Worm (Caenorhabditis elegans): ENCODE results near the gene valv-1.

valv-1 gene

DNA sequence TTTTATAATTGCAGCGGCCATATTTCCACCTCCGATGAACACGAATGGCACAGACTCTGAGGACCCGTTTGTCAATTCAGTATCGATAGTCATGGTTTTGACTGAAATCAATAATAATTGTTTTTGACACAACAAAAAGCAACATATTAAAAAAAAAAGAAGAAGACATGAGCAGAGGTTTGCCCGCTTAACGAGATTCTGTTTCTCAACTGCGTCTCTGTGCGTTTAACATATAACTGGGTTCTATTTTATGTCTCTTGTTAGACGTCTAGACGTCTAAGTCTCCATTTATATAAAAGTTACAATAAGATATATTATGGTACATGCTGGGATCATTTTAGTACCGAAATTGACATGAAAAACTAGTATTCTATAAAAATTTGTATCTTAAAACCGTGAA is 32.1 kb upstream of the valv-1 start, which contains the start of gene pycr-4:
TSS of gene pycr-4 (minus strand) at position 101 of the 400 bp plus-strand sequence.
- no peak for TF ChIP-seq mls-2 (tag; optimal IDR thresholded peaks at IDR 0.05)
- TF ChIP-seq unc-39 (tag; optimal IDR thresholded peaks at IDR 0.05) = no peak
- no peak for TF ChIP-seq M03D4.4 (tag; optimal IDR thresholded peaks at IDR 0.05)
- TF ChIP-seq ztf-11 (tag; optimal IDR thresholded peaks at IDR 0.05) = no peak
- no peak for TF ChIP-seq zip-8 (tag; optimal IDR thresholded peaks at IDR 0.05)
- no peak for TF ChIP-seq ceh-39 (tag; optimal IDR thresholded peaks at IDR 0.05)
- TF ChIP-seq lin-32 (GFP tag; optimal IDR thresholded peaks at IDR 0.05) = no peak

DNA sequence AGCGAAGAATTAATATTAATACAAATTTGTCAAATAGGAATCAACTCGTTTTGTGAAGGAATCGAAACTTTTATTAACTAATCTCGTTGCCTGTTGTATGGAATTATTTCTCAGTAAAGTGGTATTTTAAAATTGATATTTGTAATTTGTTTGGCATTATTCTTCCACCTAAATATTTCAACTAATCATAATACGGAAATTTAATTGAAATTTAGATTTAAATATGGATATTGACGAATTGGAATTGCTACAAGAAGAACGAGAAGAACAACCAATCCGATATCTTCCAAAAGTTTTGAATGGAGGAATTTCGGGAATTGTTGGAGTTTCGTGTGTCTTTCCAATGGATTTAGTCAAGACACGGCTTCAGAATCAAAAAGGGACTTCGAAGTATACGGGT is 29.7 kb upstream of the valv-1 start, which contains the start of gene slc-25A18.2:
TSS of gene slc-25A18.2 (plus strand) at position 216 of the 400 bp plus-strand sequence.
- TF ChIP-seq unc-39 (tag; optimal IDR thresholded peaks at IDR 0.05) (no peak), mls-2 (tag; optimal IDR thresholded peaks at IDR 0.05) (no peak), nhr-237 (tag; optimal IDR thresholded peaks at IDR 0.05) (no peak), ceh-39 (tag; optimal IDR thresholded peaks at IDR 0.05) (no peak), mep-1 (tag; optimal IDR thresholded peaks at IDR 0.05) (no peak), ces-1 (GFP tag; optimal IDR thresholded peaks at IDR 0.05) (no peak), ztf-11 (tag; optimal IDR thresholded peaks at IDR 0.05) (no peak), sptf-1 (tag; optimal IDR thresholded peaks at IDR 0.05) (no peak), ceh-83 (GFP tag; optimal IDR thresholded peaks at IDR 0.05) (no peak), lin-13 (tag; optimal IDR thresholded peaks at IDR 0.05) (no peak), ceh-43 (GFP tag; optimal IDR thresholded peaks at IDR 0.05) (no peak), blmp-1 (tag; optimal IDR thresholded peaks at IDR 0.05) (no peak), tbx-8 (GFP tag; optimal IDR thresholded peaks at IDR 0.05) (no peak), lsy-2 (tag; optimal IDR thresholded peaks at IDR 0.05) (no peak), nhr-2 (tag; optimal IDR thresholded peaks at IDR 0.05) (no peak), flh-1 (GFP tag; optimal IDR thresholded peaks at IDR 0.05) (no peak), unc-120 (tag; optimal IDR thresholded peaks at IDR 0.05; ENCODE audit: poor library complexity, severe bottlenecking) (no peak)

DNA sequence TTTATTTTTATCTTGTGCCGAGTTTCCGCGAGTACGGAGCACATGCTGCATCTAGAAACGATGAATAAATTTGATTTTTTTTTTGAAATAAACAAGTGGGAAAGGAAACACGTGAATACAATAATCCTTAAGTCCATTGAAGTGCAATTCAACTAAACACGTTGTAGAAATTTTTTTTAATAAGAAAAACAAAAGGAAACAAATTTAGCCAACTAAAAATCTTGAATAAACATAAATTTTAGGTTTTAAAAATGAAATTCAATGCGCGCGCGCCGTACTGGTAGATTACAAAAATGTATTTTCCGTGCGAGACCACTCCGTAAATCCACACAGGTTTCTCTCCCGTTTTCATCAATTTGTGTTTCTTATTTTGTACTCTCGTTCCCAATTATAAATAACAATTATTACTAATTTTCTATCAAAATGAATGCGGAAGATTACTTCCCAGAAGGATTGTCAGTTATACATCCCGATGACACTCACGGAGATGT is 28.1 kb upstream of the valv-1 start, which contains the start of the genes plk-3 and F55G1.6:
TSS of gene plk-3 (minus strand) at position 51 of the 491 bp plus-strand sequence.
TSS of gene F55G1.6 (plus strand) at position 359 of the 491 bp plus-strand sequence.
- TF ChIP-seq lin-32 (GFP tag; optimal IDR thresholded peaks at IDR 0.05) (no peak), M03D4.4 (tag; optimal IDR thresholded peaks at IDR 0.05) (no peak), mep-1 (tag; optimal IDR thresholded peaks at IDR 0.05) (no peak), lsy-2 (tag; optimal IDR thresholded peaks at IDR 0.05) (no peak), unc-39 (tag; optimal IDR thresholded peaks at IDR 0.05) (no peak), nhr-2 (tag; optimal IDR thresholded peaks at IDR 0.05) (no peak), cnd-1 (tag; optimal IDR thresholded peaks at IDR 0.05) (no peak), pha-4 (tag; optimal IDR thresholded peaks at IDR 0.05) (no peak), drap-1 (GFP tag; optimal IDR thresholded peaks at IDR 0.05) (no peak), ztf-11 (tag; optimal IDR thresholded peaks at IDR 0.05) (no peak), ceh-39 (tag; optimal IDR thresholded peaks at IDR 0.05) (no peak), flh-1 (GFP tag; optimal IDR thresholded peaks at IDR 0.05) (no peak), nhr-237 (tag; optimal IDR thresholded peaks at IDR 0.05) (no peak), mab-5 (tag; optimal IDR thresholded peaks at IDR 0.05) (no peak), unc-62 (GFP tag; optimal IDR thresholded peaks at IDR 0.05) (no peak), ceh-83 (GFP tag; optimal IDR thresholded peaks at IDR 0.05) (no peak), sptf-1 (tag; optimal IDR thresholded peaks at IDR 0.05) (no peak), elt-1 (tag; optimal IDR thresholded peaks at IDR 0.05; ENCODE audit: borderline replicate concordance, insufficient read depth) (no peak), sem-2 (GFP tag; optimal IDR thresholded peaks at IDR 0.05) (no peak)

DNA sequence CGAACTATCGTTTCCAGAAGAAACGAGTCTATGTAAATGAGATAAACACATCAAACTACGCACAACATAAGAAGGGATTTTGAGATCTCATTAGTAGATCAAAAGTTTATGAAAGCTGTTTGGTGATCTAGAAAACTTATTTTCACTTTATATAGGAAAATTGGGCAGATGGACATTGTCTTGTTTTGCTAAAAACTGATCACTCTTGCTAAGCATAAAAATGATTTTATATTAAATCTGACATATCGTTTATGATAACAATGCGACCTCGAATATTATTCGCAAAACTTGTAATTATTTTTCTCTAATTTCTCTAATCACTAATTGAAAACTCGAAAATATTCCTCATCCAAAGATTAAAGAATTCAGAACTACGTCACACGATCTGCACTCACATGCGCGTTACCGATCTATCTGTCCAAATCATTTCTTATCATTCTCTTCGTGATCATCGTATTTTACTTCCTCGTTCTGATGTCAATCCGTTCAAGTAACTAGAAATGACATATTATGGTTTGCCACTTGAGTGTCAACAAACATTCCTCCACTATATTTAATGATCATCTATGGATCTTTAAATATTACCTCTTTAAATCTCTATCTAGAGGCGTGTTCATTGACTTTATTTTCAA is 24.8 kb upstream of the valv-1 start, which contains the start of gene F55G1.7:
TSS of gene F55G1.7 (minus strand) at position 51 of the 632 bp plus-strand sequence.
- TF ChIP-seq ceh-83 (GFP tag; optimal IDR thresholded peaks at IDR 0.05) = no peak
- no peak for TF ChIP-seq snpc-4 (tag; optimal IDR thresholded peaks at IDR 0.05)
- no peak for TF ChIP-seq tbx-8 (GFP tag; optimal IDR thresholded peaks at IDR 0.05)
- no peak for TF ChIP-seq ham-2 (GFP tag; optimal IDR thresholded peaks at IDR 0.05)
- no peak for TF ChIP-seq lsy-2 (tag; optimal IDR thresholded peaks at IDR 0.05)
- no peak for TF ChIP-seq ceh-39 (tag; optimal IDR thresholded peaks at IDR 0.05)
- no peak for TF ChIP-seq zip-8 (tag; optimal IDR thresholded peaks at IDR 0.05)
- TF ChIP-seq nhr-12 (tag; optimal IDR thresholded peaks at IDR 0.05) = no peak
- no peak for TF ChIP-seq nhr-237 (tag; optimal IDR thresholded peaks at IDR 0.05)
- TF ChIP-seq cnd-1 (tag; optimal IDR thresholded peaks at IDR 0.05) = no peak
- no peak for TF ChIP-seq blmp-1 (tag; optimal IDR thresholded peaks at IDR 0.05)
- TF ChIP-seq unc-120 (tag; optimal IDR thresholded peaks at IDR 0.05; ENCODE audit: poor library complexity, severe bottlenecking) = no peak

Measured in whole organism, mixed stage, embryonic.